Worm (Caenorhabditis elegans) whole organism, young adult: Measurements from ENCODE around the gene pld-1.

Experiments
- D2030.7 ChIP-seq: fragments of 200-800 bp; sonication (Bioruptor generic); IDR thresholded peaks from 2 replicates; pipeline ENCODE4 v1.3.6; 2022; ENCODE audit warnings: missing genetic modification reagents, missing genetic modification characterization, missing compliant biosample characterization
- F10E7.11 ChIP-seq: sonication (generic microtip); optimal IDR thresholded peaks from 2 replicates; lab custom pipeline; 2017; ENCODE audit warnings: mild to moderate bottlenecking, missing genetic modification characterization, moderate library complexity, missing compliant biosample characterization
- F23B12.7 ChIP-seq: sonication (generic microtip); optimal IDR thresholded peaks from 2 replicates; lab custom pipeline; 2017; ENCODE audit warnings: missing genetic modification characterization, mild to moderate bottlenecking, missing compliant biosample characterization, antibody characterized with exemption, moderate library complexity; ENCODE audit not compliant: insufficient read depth
- F39B2.1 ChIP-seq: fragments of 200-800 bp; sonication (Bioruptor generic); IDR thresholded peaks from 2 replicates; pipeline ENCODE4 v1.3.6; 2022; ENCODE audit warnings: missing genetic modification reagents, missing genetic modification characterization, missing compliant biosample characterization
- F49E8.2 ChIP-seq: sonication (generic microtip); optimal IDR thresholded peaks from 3 replicates; lab custom pipeline; 2017; ENCODE audit warnings: missing genetic modification characterization, mild to moderate bottlenecking, missing compliant biosample characterization, antibody characterized with exemption, moderate library complexity; ENCODE audit not compliant: insufficient read depth
- F55B11.4 ChIP-seq: sonication (generic microtip); optimal IDR thresholded peaks from 2 replicates; lab custom pipeline; 2016; ENCODE audit warnings: missing compliant biosample characterization, missing genetic modification characterization, borderline replicate concordance; ENCODE audit not compliant: insufficient read depth
- T26A5.8 ChIP-seq: sonication (generic microtip); optimal IDR thresholded peaks from 2 replicates; lab custom pipeline; 2016; ENCODE audit warnings: missing genetic modification characterization, missing compliant biosample characterization
- akir-1 ChIP-seq: fragments of 200-800 bp; sonication (Bioruptor generic); optimal IDR thresholded peaks from 2 replicates; lab custom pipeline; 2018; ENCODE audit warnings: mild to moderate bottlenecking, missing genetic modification characterization, moderate library complexity, missing compliant biosample characterization
- atf-7 ChIP-seq: sonication (generic microtip); optimal IDR thresholded peaks from 2 replicates; lab custom pipeline; 2017; ENCODE audit warnings: mild to moderate bottlenecking, missing genetic modification characterization, missing compliant biosample characterization
- attf-3 ChIP-seq: fragments of 200-800 bp; sonication (Bioruptor generic); conservative IDR thresholded peaks from 2 replicates; pipeline ENCODE4 v1.3.6; 2022; ENCODE audit warnings: missing genetic modification reagents, missing genetic modification characterization, missing compliant biosample characterization
- attf-5 ChIP-seq: fragments of 200-800 bp; sonication (Bioruptor generic); optimal IDR thresholded peaks from 2 replicates; lab custom pipeline; 2018; ENCODE audit warnings: mild to moderate bottlenecking, missing genetic modification characterization, missing compliant biosample characterization
- cebp-1 ChIP-seq, 2 experiments: fragments of 200-800 bp in 1 of 2; sonication (Bioruptor generic) in 1 of 2; sonication (generic microtip) in 1 of 2; IDR thresholded peaks in 1 of 2; optimal IDR thresholded peaks in 1 of 2; 2 replicates each; pipeline versions ENCODE4 v1.3.6 to Lab custom; 2017 to 2022; ENCODE audit warnings: missing compliant biosample characterization in 2 of 2, missing genetic modification characterization in 2 of 2, mild to moderate bottlenecking in 1 of 2, missing genetic modification reagents in 1 of 2, moderate library complexity in 1 of 2
- ceh-100 ChIP-seq: fragments of 200-800 bp; sonication (Bioruptor generic); IDR thresholded peaks from 2 replicates; pipeline ENCODE4 v1.3.6; 2022; ENCODE audit warnings: missing genetic modification reagents, missing genetic modification characterization, missing compliant biosample characterization
- ceh-27 ChIP-seq: fragments of 200-800 bp; sonication (Bioruptor generic); optimal IDR thresholded peaks from 2 replicates; lab custom pipeline; 2018; ENCODE audit warnings: mild to moderate bottlenecking, missing genetic modification characterization, moderate library complexity, missing compliant biosample characterization
- ceh-91 ChIP-seq: fragments of 200-800 bp; sonication (Bioruptor generic); IDR thresholded peaks from 2 replicates; pipeline ENCODE4 v1.3.6; 2022; ENCODE audit warnings: missing genetic modification reagents, missing genetic modification characterization, missing compliant biosample characterization
- die-1 ChIP-seq: sonication (generic microtip); optimal IDR thresholded peaks from 2 replicates; lab custom pipeline; 2016; ENCODE audit warnings: missing genotype, mild to moderate bottlenecking, missing genetic modification characterization, missing compliant biosample characterization
- dox-1 ChIP-seq: fragments of 200-800 bp; sonication (Bioruptor generic); IDR thresholded peaks from 2 replicates; pipeline ENCODE4 v1.3.6; 2022; ENCODE audit warnings: missing genetic modification reagents, missing genetic modification characterization, missing compliant biosample characterization
- dpl-1 ChIP-seq: fragments of 150-350 bp; optimal IDR thresholded peaks from 2 replicates; lab custom pipeline; 2014; ENCODE audit warnings: missing biosample characterization, missing genetic modification reagents, missing genetic modification characterization
- ekl-4 ChIP-seq: fragments of 200-800 bp; sonication (Bioruptor generic); IDR thresholded peaks from 2 replicates; pipeline ENCODE4 v1.3.6; 2022; ENCODE audit warnings: missing genetic modification reagents, missing genetic modification characterization, missing compliant biosample characterization
- hmg-1.2 ChIP-seq: fragments of 200-800 bp; sonication (Bioruptor generic); IDR thresholded peaks from 2 replicates; pipeline ENCODE4 v1.3.6; 2022; ENCODE audit warnings: missing genetic modification reagents, missing genetic modification characterization, missing compliant biosample characterization
- lin-54 ChIP-seq: fragments of 200-800 bp; sonication (Bioruptor generic); optimal IDR thresholded peaks from 2 replicates; lab custom pipeline; 2018; ENCODE audit warnings: mild to moderate bottlenecking, missing genetic modification characterization, missing compliant biosample characterization
- lsl-1 ChIP-seq: fragments of 200-800 bp; sonication (Bioruptor generic); optimal IDR thresholded peaks from 2 replicates; lab custom pipeline; 2018; ENCODE audit warnings: mild to moderate bottlenecking, missing genetic modification characterization, moderate library complexity, missing compliant biosample characterization
- madf-6 ChIP-seq: fragments of 200-800 bp; sonication (Bioruptor generic); IDR thresholded peaks from 2 replicates; pipeline ENCODE4 v1.3.6; 2022; ENCODE audit warnings: missing genetic modification reagents, missing genetic modification characterization, missing compliant biosample characterization
- madf-8 ChIP-seq: fragments of 200-800 bp; sonication (Bioruptor generic); conservative IDR thresholded peaks from 2 replicates; pipeline ENCODE4 v1.3.6; 2022; ENCODE audit warnings: missing genetic modification reagents, missing genetic modification characterization, missing compliant biosample characterization
- mcd-1 ChIP-seq: fragments of 200-800 bp; sonication (Bioruptor generic); IDR thresholded peaks from 2 replicates; pipeline ENCODE4 v1.3.6; 2022; ENCODE audit warnings: missing genetic modification reagents, missing genetic modification characterization, missing compliant biosample characterization
- nfya-2 ChIP-seq: fragments of 200-800 bp; sonication (Bioruptor generic); IDR thresholded peaks from 2 replicates; pipeline ENCODE4 v1.3.6; 2022; ENCODE audit warnings: missing genetic modification reagents, missing genetic modification characterization, missing compliant biosample characterization
- nfyb-1 ChIP-seq: fragments of 200-800 bp; sonication (Bioruptor generic); IDR thresholded peaks from 2 replicates; pipeline ENCODE4 v1.3.6; 2022; ENCODE audit warnings: missing genetic modification reagents, missing genetic modification characterization, missing compliant biosample characterization
- nhr-80 ChIP-seq: sonication (generic microtip); optimal IDR thresholded peaks from 2 replicates; lab custom pipeline; 2016; ENCODE audit warnings: missing genetic modification characterization, missing compliant biosample characterization
- rpc-1 ChIP-seq, 2 experiments: fragments of 150-350 bp in 1 of 2; sonication (generic microtip) in 1 of 2; optimal IDR thresholded peaks; 2 replicates each; lab custom pipeline; 2014 to 2018; ENCODE audit warnings: missing biosample characterization in 1 of 2, missing genetic modification characterization in 1 of 2, missing genetic modification reagents in 1 of 2, missing genotype in 1 of 2
- sdz-38 ChIP-seq: sonication (generic microtip); optimal IDR thresholded peaks from 2 replicates; lab custom pipeline; 2016; ENCODE audit warnings: missing genotype, missing genetic modification characterization, missing compliant biosample characterization
- snpc-1.1 ChIP-seq: sonication (generic microtip); optimal IDR thresholded peaks from 2 replicates; lab custom pipeline; 2017; ENCODE audit warnings: missing genetic modification characterization, mild to moderate bottlenecking, missing compliant biosample characterization, antibody characterized with exemption, moderate library complexity, missing genotype, missing genetic modification reagents; ENCODE audit not compliant: insufficient read depth
- snpc-3.4 ChIP-seq: sonication (generic microtip); optimal IDR thresholded peaks from 2 replicates; lab custom pipeline; 2017; ENCODE audit warnings: missing genetic modification characterization, mild to moderate bottlenecking, missing compliant biosample characterization, antibody characterized with exemption, moderate library complexity, missing genotype, missing genetic modification reagents
- snpc-4 ChIP-seq, 5 experiments: fragments of 150-350 bp in 1 of 5; sonication (generic microtip) in 4 of 5; optimal IDR thresholded peaks; 2 replicates each; lab custom pipeline; 2014 to 2018; ENCODE audit warnings: missing genetic modification characterization in 5 of 5, missing biosample characterization in 3 of 5, antibody characterized with exemption in 2 of 5, mild to moderate bottlenecking in 2 of 5, missing compliant biosample characterization in 2 of 5, missing genotype in 2 of 5, moderate library complexity in 2 of 5, missing genetic modification reagents in 1 of 5
- tlf-1 ChIP-seq: fragments of 200-800 bp; sonication (Bioruptor generic); optimal IDR thresholded peaks from 2 replicates; lab custom pipeline; 2018; ENCODE audit warnings: mild to moderate bottlenecking, missing genetic modification characterization, missing compliant biosample characterization
- zfh-2 ChIP-seq: fragments of 200-800 bp; sonication (Bioruptor generic); conservative IDR thresholded peaks from 2 replicates; pipeline ENCODE4 v1.3.6; 2022; ENCODE audit warnings: missing genetic modification reagents, missing genetic modification characterization, missing compliant biosample characterization
- zim-3 ChIP-seq: sonication (generic microtip); optimal IDR thresholded peaks from 2 replicates; lab custom pipeline; 2017; ENCODE audit warnings: mild to moderate bottlenecking, missing genetic modification characterization, moderate library complexity, missing compliant biosample characterization

The pld-1 gene

DNA sequence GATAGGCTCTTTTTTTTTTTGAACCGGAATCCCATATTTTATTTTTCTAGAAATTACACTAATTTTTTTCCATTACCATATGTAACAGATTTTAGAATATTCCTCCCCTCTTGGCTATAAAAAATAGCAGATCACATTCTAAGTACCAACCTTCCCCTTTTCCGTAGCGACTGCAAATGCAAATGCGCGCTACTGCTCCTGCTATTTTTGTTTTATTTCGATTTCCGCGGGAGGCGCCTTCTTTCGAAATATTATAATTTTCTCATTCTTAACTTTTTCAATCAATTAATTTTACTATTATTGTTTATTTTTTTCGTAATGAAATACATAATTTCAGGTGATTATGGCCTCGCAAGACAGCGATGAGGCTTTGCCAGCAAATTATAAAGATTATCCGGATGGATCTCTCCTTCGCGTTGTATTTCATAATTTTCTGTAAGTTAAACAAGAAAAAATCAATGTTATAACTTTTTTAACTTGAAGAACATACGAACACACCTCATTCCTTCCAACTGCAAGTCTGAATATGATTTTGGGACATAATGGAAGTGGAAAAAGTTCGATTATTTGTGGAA lies 29.6 kb downstream of the pld-1 start, which contains the start of gene smc-5 (continued):
- peak; percentile 79 for TF ChIP-seq attf-5 (GFP tag; lab: Kevin White, UChicago)
- TF ChIP-seq F39B2.1 (GFP tag; lab: Robert Waterston, UW): no peak
- no peak for TF ChIP-seq atf-7
- TF ChIP-seq snpc-1.1 (tag; lab: Kevin White, UChicago): peak; percentile 24
- TF ChIP-seq ceh-27: peak; percentile 54
- TF ChIP-seq F23B12.7 (tag; lab: Kevin White, UChicago): peak; percentile 88
- peak; percentile 80 for TF ChIP-seq ceh-91
- 0 out of 2 replicates have a peak, but pooled peaks have one; percentile 31 for TF ChIP-seq attf-3 (GFP tag; lab: Robert Waterston, UW)
- TF ChIP-seq zfh-2 (GFP tag; lab: Robert Waterston, UW): no peak
- no peak for TF ChIP-seq T26A5.8 (tag; lab: Kevin White, UChicago)
- no peak for TF ChIP-seq zim-3 (tag; lab: Kevin White, UChicago)
- peak; percentile 96 for TF ChIP-seq ceh-100 (GFP tag; lab: Robert Waterston, UW)
- TF ChIP-seq ekl-4 (GFP tag; lab: Robert Waterston, UW): 0 out of 2 replicates have a peak, but pooled peaks have one; percentile 25
- TF ChIP-seq D2030.7 (GFP tag; lab: Robert Waterston, UW): peak; percentile 80; the same call in 1 of the 2 replicates
- peak; percentile 89 for TF ChIP-seq madf-6
- peak; percentile 42; the same call in 1 of the 2 replicates for TF ChIP-seq hmg-1.2 (GFP tag; lab: Robert Waterston, UW)
- no peak for TF ChIP-seq akir-1
- no peak for TF ChIP-seq F55B11.4
- peak; percentile 27 for TF ChIP-seq F49E8.2 (tag; lab: Kevin White, UChicago)
- peak; percentile 91 for TF ChIP-seq mcd-1 (GFP tag; lab: Robert Waterston, UW)
- TF ChIP-seq dpl-1 (GFP tag; lab: Kevin White, UChicago): peak; percentile 84
- peak; percentile 63; the same call in 1 of the 2 replicates for TF ChIP-seq cebp-1 (GFP tag; IDR thresholded peaks at IDR 0.05; lab: Robert Waterston, UW)
- TF ChIP-seq cebp-1 (tag; optimal IDR thresholded peaks at IDR 0.05; lab: Kevin White, UChicago): no peak
- peak; percentile 18 for TF ChIP-seq snpc-4 (GFP tag; optimal IDR thresholded peaks at IDR 0.05; lab: Kevin White, UChicago)
- TF ChIP-seq snpc-4 (tag; optimal IDR thresholded peaks at IDR 0.05; lab: Kevin White, UChicago): peak in 3 of 4 experiments; percentile 66 to 84 (median 68)
- TF ChIP-seq tlf-1 (GFP tag; lab: Kevin White, UChicago): peak; percentile 0
- no peak for TF ChIP-seq sdz-38 (tag; lab: Kevin White, UChicago)
- TF ChIP-seq nfyb-1 (GFP tag; lab: Robert Waterston, UW): no peak
- TF ChIP-seq lsl-1 (GFP tag; lab: Kevin White, UChicago): peak; percentile 70
- TF ChIP-seq F10E7.11 (tag; lab: Kevin White, UChicago): no peak
- TF ChIP-seq snpc-3.4 (tag; lab: Kevin White, UChicago): peak; percentile 66
- TF ChIP-seq madf-8 (GFP tag; lab: Robert Waterston, UW): peak; percentile 80
- peak; percentile 7 for TF ChIP-seq die-1 (tag; lab: Kevin White, UChicago)
- TF ChIP-seq nhr-80 (tag; lab: Kevin White, UChicago): peak; percentile 28
- TF ChIP-seq nfya-2 (GFP tag; lab: Robert Waterston, UW): no peak
- peak; percentile 71 for TF ChIP-seq lin-54
- TF ChIP-seq rpc-1 (optimal IDR thresholded peaks at IDR 0.05; lab: Kevin White, UChicago): no peak
- TF ChIP-seq rpc-1 (tag; optimal IDR thresholded peaks at IDR 0.05; lab: Kevin White, UChicago): no peak
- peak; percentile 82 for TF ChIP-seq dox-1 (GFP tag; lab: Robert Waterston, UW)
